Worm (Caenorhabditis elegans): Measurements from ENCODE around the gene trh-1.

Gene trh-1

DNA sequence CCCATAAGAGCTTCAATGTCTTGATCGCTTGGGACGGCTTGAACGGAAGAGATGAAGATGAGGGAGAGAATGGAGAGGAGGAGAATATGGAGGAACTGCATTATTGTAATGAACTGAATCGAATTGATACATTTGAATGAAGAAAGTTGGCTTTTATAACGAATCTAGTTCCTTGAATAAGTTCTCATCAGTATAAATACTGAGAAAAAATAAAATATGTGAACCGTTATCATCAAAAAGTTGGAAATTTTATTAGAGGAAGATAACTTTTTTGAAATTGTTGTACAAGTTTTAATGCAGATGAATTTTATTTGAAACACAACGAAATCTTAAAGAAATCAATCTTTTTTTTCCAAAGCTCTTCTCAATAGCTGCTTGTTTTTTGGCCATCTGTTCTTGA lies 38.6 kb downstream of the trh-1 start, which contains the start of gene T02D1.7:
Gene T02D1.7 (minus strand): TSS at position 101 of the 400 bp plus-strand sequence.
- TF ChIP-seq ceh-19 (GFP tag; optimal IDR thresholded peaks at IDR 0.05) (no peak), fkh-6 (tag; optimal IDR thresholded peaks at IDR 0.05) (no peak), ceh-30 (tag; optimal IDR thresholded peaks at IDR 0.05) (no peak), sox-4 (tag; optimal IDR thresholded peaks at IDR 0.05) (no peak), ceh-18 (tag; optimal IDR thresholded peaks at IDR 0.05) (no peak), unc-86 (tag; optimal IDR thresholded peaks at IDR 0.05) (no peak), ref-2 (tag; optimal IDR thresholded peaks at IDR 0.05) (no peak), tbx-7 (tag; optimal IDR thresholded peaks at IDR 0.05) (no peak), madf-2 (tag; optimal IDR thresholded peaks at IDR 0.05) (no peak), npax-4 (tag; optimal IDR thresholded peaks at IDR 0.05) (no peak), hlh-15 (tag; optimal IDR thresholded peaks at IDR 0.05) (no peak), ama-1 (optimal IDR thresholded peaks at IDR 0.05) (no peak), dve-1 (tag; optimal IDR thresholded peaks at IDR 0.05) (no peak), ceh-48 (tag; optimal IDR thresholded peaks at IDR 0.05) (no peak), ceh-6 (GFP tag; optimal IDR thresholded peaks at IDR 0.05) (no peak), nhr-232 (tag; optimal IDR thresholded peaks at IDR 0.05) (no peak), pqm-1 (tag; optimal IDR thresholded peaks at IDR 0.05) (no peak), F13H6.1 (tag; optimal IDR thresholded peaks at IDR 0.05) (no peak)

- TF ChIP-seq sdc-2 (tag; optimal IDR thresholded peaks at IDR 0.05) (no peak), gmeb-2 (tag; optimal IDR thresholded peaks at IDR 0.05) (no peak), K09A11.1 (tag; optimal IDR thresholded peaks at IDR 0.05; ENCODE audit: insufficient read depth) (no peak), che-1 (tag; optimal IDR thresholded peaks at IDR 0.05) (no peak)
Observed at ce11 chrIV:17407491-17407890, 39.1 kb downstream of the trh-1 start, which contains the start of gene T02D1.9. Gene T02D1.9 (minus strand): TSS chrIV:17407591.

DNA sequence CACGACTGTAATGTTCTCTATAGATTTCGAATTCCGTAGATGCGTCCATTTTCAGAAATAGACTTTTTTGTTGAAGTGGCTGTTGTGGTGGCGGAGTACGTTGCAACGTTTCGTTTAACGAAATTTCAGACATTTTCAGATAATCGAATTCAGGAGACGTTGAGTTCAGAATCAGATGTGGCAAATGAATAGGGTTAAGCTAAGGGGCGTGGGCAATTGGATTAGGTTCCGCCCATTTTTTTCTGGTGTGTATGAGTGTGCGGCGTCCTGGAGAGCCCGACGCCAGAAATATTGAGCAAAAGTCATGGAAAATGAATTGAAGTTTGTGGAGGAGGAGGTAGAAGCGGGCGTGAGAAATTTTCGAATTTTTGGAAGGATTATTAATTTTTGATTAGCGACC lies 45.0 kb downstream of the trh-1 start:
- TF ChIP-seq pha-4 (tag; optimal IDR thresholded peaks at IDR 0.05) (no peak), hlh-13 (GFP tag; optimal IDR thresholded peaks at IDR 0.05) (no peak), syd-9 (tag; optimal IDR thresholded peaks at IDR 0.05) (no peak)

DNA sequence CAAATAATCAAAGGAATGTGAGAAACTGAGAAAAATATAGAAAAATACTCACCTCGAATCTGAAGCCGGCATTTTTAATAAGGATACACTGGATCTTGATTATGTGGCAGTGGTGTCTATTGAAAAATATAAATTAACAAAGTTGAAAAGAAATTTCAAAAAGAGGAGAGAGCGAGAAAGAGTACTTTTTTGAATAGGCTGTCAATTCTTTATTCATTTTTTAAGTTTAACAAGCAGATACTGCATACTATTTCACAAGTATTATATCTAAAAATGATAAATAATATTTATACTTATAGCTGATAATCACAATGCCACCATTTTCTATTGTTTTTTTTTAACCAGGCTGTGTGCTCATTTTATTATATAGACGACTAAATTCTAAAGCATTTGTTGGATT lies 49.3 kb downstream of the trh-1 start, which contains the start of gene npr-26:
Gene npr-26 (minus strand): TSS at position 101 of the 400 bp plus-strand sequence.
- TF ChIP-seq elt-4 (tag; optimal IDR thresholded peaks at IDR 0.05): no peak
